Fruit fly (Drosophila melanogaster): Measurements from ENCODE around the gene sr.

Gene sr

DNA sequence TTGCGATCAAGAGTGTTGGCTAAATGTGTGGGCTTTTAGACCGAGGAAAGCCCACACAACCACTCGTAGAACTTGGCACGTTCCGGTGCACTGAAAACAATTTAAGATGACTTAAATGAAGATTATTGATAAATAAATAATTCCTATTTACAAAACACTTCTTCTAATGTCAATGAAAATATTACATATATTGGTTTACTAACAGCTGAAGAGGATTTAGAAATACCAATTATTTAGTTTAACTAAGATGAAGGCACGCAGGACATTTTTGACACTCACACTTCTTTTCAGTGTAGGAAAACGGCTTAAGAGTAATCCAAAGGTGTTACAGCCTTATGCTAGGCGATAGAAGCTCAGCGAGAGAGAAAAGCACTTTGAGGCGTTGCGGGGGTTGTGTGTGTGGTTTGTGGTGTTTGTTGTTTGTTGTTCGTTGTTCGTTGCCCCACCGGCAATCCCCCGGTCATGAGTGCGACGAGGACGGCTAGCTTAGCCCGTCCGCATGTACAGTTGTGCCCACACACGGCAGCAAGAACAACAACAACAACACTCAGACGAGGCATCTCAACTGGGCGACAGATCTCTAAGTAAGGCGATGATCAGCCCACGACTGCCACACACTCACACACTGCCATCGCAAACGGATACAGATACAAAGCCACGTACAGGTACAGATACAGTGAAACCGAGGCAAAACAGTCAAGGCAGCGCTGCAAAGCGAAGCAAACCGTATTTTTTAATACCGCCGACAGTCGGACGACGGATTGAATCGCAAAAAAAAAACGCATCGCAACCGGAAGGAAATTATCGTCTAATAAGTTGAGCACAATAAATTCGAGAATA lies at the start of gene sr:
Gene sr, plus strand, starts transcription at position 790 of the 840 bp plus-strand sequence.
- TF ChIP-seq CTCF (optimal IDR thresholded peaks at IDR 0.05) (no peak), CG8478 (optimal IDR thresholded peaks at IDR 0.05) (no peak)

DNA sequence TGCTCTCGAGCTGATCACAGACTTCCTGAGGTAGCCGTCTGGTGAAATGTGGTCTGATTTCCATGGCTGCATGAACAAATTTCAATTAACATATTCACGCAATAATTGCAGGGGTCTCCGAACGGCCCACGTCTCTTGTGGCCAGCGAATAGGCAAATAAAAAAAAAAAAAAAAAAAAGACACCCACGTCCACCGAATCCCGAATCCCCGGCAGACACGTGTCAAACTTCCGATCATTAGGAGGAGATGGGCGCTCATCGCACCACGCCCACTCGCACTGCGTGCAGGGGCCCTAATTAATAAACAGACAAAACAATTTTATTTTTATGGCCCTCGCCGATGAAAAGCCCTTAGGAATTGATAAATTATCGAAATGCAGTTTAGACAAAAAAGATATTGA lies 47.0 kb upstream of the sr start:
- TF ChIP-seq CG8478 (optimal IDR thresholded peaks at IDR 0.05) = no peak
- no peak for TF ChIP-seq CTCF (optimal IDR thresholded peaks at IDR 0.05)

DNA sequence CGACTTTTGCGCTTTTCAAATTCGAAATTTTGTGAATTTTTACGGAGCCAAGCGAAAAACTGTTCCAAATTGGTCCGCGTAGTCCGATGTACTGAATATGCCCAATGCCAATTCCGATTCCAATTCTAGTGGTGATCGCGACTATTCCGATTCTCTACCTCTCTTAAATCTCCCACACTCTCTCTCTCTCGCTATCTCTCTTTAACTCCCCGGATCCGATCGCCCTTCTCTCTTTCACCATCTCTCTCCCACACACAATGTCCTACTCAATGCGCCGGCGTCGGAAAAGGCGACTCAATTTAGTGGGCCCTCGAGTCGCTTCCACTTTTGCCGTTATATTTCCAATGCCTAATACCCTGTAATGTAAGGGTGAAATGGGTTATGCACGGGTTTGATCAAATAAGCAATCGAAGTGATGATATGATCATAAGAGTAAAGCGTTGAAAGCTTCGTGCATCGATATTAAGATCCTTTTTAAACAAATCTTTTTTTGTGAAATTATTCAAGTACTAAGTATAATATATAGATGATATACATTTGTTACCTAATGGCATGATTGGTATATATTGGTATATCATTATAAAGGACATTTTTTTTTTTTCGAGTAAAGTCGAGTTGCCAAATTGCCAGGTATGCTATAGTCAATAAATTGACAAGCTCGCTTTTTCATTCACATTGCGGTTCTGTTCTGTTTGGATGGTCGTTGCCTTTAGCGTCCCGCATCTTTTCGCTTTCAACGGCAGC lies 41.2 kb upstream of the sr start:
- TF ChIP-seq CTCF (optimal IDR thresholded peaks at IDR 0.05) = no peak
- no peak for TF ChIP-seq CG8478 (optimal IDR thresholded peaks at IDR 0.05)

DNA sequence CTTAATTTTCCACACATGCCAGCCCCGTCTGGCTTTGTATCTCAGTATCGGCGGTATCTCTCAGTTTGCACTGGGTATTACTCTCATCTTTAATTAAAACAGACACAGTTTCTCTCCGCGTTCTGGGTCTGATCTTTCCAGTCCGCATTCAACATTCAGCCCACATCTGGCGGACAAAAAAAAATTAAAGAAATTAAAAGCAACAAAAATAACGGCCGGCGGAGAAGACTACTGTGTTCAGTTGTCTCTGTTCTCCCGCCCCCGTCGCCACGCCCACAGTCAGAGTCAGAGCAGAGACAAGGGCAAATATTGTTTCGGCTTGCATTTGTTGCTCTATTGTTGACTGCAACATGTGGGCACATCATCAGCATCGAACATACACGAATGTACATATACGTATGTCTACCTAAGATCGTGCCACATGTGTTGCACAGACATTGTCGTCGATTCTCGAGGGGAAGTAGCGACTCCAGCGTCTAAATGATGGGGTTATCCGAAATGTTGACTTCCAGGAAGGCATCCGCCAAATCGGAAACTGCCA lies 40.5 kb upstream of the sr start:
- TF ChIP-seq CG8478 (optimal IDR thresholded peaks at IDR 0.05) (no peak), CTCF (optimal IDR thresholded peaks at IDR 0.05) (no peak)

DNA sequence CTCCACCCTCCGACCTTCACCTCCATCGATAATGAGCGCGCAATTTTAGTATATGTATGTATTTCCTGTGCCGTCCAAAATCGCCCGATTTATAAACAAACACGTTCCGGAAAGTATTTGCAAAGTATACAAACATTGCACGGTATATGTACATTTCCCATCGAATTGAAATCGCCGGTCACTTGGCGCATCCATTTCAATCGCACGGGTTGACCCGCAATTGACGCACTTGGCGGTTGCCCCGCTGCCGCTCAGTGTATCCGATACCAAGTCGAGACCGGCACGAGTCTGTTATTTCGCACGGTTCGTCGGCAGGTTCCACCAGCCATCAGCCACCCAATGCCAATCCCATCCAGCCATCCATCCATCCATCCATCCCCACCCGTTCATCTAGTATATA lies 40.0 kb upstream of the sr start:
- TF ChIP-seq CG8478 (optimal IDR thresholded peaks at IDR 0.05) (no peak), CTCF (optimal IDR thresholded peaks at IDR 0.05) (no peak)

DNA sequence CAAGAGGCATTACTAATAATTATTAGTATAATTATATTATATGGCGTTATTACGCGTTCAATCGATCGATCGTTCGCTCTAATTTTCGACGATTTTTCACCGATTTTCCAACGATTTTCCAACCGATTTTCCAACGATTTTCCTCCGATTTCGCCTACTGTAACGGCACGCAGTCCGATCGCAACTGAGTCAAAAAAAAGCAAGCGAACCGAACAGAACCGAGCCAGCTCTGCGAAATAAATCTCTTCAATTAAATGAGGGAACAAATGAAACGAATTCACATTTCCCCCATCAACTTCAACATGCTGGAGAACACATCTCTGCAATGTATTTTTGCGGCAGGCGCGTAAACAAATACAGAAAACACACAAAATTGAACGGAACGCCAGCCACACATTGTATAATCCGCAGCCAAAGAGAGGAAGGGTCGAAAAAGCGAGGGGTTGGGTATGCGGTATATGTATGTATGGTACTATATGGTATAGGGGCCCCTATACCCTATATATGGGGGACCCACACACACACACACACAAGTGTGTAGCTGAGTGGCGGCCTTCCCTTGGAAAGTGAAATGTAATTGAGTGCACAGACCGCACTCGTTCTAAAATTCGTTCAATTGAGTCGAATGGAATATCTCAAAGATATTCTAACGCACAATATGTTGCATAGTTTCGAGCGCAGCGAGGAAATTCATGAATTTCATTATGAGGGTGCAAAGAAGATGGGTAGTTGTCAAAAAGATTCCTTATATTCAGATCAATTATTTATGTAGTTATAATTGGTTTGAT lies 37.6 kb upstream of the sr start, which contains the start of gene htl:
Gene htl, minus strand, starts transcription at position 186 of the 788 bp plus-strand sequence.
- TF ChIP-seq CTCF (optimal IDR thresholded peaks at IDR 0.05) (no peak), CG8478 (optimal IDR thresholded peaks at IDR 0.05) (no peak)

DNA sequence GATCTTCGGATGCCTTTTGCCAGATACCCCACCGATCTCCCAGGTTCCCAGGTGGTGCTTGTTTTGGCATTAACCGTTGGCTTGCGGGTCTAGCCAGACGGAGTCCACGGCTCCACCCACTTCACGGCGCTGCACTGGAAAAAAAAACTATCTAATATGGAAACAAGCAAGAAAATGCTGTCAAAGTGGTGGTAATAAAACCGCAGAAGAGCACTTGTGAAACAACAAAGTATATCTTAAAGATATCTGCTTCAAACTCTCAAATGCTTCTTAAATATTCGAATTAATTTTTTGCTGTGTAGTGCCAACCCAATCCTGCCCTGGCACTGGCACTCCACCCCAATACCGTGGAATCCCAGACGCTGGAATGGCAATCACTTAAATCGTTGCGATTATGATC lies 32.2 kb upstream of the sr start:
- no peak for TF ChIP-seq CTCF (optimal IDR thresholded peaks at IDR 0.05)
- no peak for TF ChIP-seq CG8478 (optimal IDR thresholded peaks at IDR 0.05)

DNA sequence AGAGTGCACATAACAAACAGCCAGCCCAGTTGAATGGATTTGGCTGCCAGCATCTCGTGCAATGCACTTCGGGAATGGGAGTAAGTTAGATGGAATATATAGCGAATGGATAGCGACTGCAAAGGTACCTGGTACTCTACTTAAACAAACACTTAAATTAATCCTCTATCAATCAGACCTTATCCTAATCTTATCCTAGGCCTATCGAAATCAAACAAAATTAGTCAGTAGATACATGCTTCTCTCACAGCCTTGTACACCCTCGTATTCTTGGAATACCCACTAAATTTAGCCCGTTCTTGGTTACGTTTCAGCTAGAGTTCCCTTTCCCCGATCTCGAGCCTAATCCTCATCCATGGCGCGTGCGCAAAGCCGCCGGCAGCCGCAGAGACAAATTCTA lies 30.1 kb upstream of the sr start:
- TF ChIP-seq CTCF (optimal IDR thresholded peaks at IDR 0.05) (no peak), CG8478 (optimal IDR thresholded peaks at IDR 0.05) (no peak)

DNA sequence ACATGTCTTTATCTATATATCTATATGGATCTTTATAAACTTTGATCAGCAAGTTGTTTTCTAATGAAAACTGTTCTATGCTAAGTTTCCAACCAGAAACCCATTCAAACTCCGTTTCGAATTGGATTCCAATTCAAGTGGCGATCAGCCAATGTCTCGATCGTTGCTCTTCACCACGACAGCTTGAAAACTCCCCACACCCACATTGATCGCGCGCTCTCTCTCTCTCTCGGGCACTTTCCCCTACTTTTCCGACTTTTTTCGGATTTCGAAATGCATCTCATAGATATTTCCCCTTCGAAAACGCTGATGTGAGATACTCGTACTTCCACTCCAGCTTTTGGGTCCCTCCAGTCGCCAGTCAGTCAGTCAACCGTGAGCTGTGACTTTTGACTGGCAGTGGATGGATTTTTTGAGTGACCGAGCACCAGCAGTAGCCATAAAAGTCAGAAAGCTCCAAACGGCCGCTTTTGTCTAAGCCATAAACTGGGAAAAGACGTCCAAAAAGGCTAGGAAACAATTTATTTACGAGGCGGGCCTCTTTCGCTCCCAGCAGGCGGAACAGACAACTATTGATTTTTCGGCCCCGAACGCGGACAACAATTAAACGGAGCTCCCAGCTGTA lies 27.3 kb upstream of the sr start:
- TF ChIP-seq CTCF (optimal IDR thresholded peaks at IDR 0.05) = no peak

DNA sequence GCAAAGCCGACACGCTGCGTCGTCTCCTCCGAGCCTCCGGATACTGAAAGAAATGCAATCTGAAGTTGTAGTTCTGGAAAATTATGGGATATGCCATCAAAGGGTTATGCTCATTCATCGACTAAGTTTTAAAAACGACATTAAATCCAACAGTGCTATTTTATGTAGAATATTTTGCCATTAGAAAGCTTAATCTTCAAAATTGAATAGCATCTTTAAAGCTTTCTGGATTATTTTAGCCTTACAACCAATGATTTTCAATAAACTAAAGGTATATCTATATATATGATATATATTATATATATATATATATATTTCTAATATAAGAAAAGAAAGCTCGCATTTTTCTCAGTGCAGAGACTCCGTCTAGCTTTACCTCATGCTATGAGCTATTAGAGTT lies 26.2 kb upstream of the sr start:
- TF ChIP-seq CTCF (optimal IDR thresholded peaks at IDR 0.05) = no peak

DNA sequence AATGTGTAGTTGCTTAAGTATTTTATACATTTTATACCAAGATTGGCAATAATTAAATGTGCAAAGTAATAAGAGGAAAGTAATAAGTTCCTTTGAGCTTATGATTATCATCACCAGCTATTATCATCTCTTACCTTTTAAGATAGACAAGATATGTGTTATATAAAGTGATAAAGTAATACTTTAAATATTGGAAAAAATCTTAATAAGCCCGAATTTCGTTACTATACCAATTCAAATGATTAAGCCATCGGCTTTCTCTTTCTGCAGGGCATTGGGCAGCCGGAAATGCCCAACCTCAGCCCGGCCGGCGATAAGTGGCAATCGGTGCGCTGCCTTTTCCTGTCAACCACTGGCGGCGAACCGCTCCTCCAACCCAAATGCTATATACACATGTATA lies 22.7 kb upstream of the sr start:
- TF ChIP-seq CG8478 (optimal IDR thresholded peaks at IDR 0.05) = no peak
- no peak for TF ChIP-seq CTCF (optimal IDR thresholded peaks at IDR 0.05)

DNA sequence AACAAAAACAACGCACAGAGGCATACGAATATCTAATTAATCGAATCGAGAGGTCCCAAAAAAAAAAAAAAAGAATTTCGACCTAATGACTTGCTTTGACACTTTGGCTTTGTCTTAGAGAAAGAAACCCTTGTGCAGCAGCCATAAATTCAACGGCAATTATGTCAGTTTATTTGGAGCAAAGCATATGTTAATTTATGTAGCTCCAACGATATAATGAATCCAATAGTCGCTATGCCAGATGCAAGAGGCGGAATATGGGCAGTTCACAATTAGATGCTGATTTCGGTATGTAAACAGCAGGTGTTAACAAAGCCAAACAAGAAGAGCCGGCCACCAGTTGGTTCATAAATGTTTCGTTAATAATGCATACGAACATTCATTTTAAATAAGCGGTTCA lies 17.6 kb upstream of the sr start:
- TF ChIP-seq CTCF (optimal IDR thresholded peaks at IDR 0.05) = no peak
- no peak for TF ChIP-seq CG8478 (optimal IDR thresholded peaks at IDR 0.05)

DNA sequence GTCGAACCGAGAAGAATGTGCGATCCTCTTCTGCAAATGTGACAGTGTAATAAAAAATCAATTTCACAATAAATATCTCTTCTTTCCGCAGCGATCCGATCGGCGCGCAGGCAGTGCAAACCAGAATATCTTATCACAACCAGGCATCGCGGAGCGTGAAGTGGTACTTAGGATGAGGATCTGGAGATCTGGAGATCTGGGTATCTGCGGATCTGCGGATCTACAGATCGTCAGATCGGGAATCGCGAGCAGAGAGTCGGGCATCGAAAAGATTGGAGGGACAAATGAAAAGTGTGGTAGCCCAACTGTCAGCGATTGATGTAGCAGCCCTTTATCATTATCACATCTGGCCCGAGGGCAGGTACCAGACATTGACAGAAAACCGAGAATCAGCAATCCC lies 15.6 kb upstream of the sr start:
- TF ChIP-seq CG8478 (optimal IDR thresholded peaks at IDR 0.05) = no peak
- no peak for TF ChIP-seq CTCF (optimal IDR thresholded peaks at IDR 0.05)

DNA sequence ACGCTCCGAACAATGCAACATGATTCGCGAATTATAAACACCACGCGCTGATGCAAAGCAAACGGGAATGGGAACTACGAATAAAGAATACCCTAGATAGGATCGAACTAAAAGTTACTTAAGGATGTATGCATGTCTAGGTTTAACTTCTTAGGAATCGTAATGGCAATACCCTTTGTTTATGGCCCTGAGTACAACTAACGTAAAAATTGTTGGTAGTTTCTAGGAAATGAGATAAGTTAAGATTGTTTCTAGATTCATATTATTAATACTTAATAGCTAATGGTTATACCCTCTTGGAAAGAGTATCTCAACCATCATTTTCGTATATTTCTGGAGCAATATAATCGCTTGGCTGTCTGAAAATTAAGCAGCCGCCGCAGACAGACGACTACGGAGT lies 12.5 kb upstream of the sr start:
- no peak for TF ChIP-seq CG8478 (optimal IDR thresholded peaks at IDR 0.05)
- no peak for TF ChIP-seq CTCF (optimal IDR thresholded peaks at IDR 0.05)

DNA sequence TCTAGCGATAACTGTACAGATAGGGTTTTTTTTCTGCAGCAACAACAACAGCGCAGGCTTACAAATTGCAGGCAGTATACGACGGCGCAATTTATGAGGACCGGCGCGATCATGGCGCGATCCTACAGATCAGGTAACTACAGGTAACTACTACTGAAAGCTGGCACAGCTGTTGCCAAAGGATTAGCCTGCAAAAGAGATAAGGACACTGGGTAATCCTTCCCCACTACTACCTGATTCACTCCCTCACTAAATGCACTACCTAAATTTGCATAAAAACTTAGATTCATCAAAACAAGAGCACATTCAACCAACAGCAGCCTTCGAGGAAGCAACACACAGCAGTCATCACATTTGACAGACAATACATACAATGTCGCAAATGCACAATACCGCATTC lies 9.9 kb upstream of the sr start, which contains the start of gene bard:
Gene bard, plus strand, starts transcription at position 301 of the 400 bp plus-strand sequence.
- no peak for TF ChIP-seq CTCF (optimal IDR thresholded peaks at IDR 0.05)
- no peak for TF ChIP-seq CG8478 (optimal IDR thresholded peaks at IDR 0.05)
